Worm (Caenorhabditis elegans) whole organism, mixed stage, embryonic: ENCODE measurements around the gene F43G6.8.

Source experiments
- M03D4.4 ChIP-seq: sonication (generic microtip); optimal IDR thresholded peaks from 2 replicates; lab custom pipeline; 2017; ENCODE audit warnings: mild to moderate bottlenecking, missing genetic modification characterization, missing compliant biosample characterization
- blmp-1 ChIP-seq: fragments of 150-350 bp; optimal IDR thresholded peaks from 2 replicates; lab custom pipeline; 2014; ENCODE audit warnings: missing biosample characterization, missing genetic modification characterization
- ceh-39 ChIP-seq: fragments of 150-350 bp; optimal IDR thresholded peaks from 2 replicates; lab custom pipeline; 2014; ENCODE audit warnings: missing biosample characterization, missing genetic modification characterization
- ceh-43 ChIP-seq: fragments of 200-800 bp; sonication (Bioruptor generic); optimal IDR thresholded peaks from 2 replicates; lab custom pipeline; 2018; ENCODE audit warnings: mild to moderate bottlenecking, missing genetic modification characterization, moderate library complexity, missing compliant biosample characterization
- ceh-83 ChIP-seq: fragments of 200-800 bp; sonication (Bioruptor generic); optimal IDR thresholded peaks from 2 replicates; lab custom pipeline; 2018; ENCODE audit warnings: mild to moderate bottlenecking, missing genetic modification characterization, missing compliant biosample characterization
- ces-1 ChIP-seq: fragments of 150-350 bp; optimal IDR thresholded peaks from 2 replicates; lab custom pipeline; 2014; ENCODE audit warnings: missing biosample characterization, missing genetic modification reagents, missing genetic modification characterization
- cnd-1 ChIP-seq: fragments of 200-800 bp; sonication (Bioruptor generic); optimal IDR thresholded peaks from 2 replicates; lab custom pipeline; 2018; ENCODE audit warnings: mild to moderate bottlenecking, missing genetic modification characterization, missing compliant biosample characterization
- drap-1 ChIP-seq: fragments of 200-800 bp; sonication (Bioruptor generic); optimal IDR thresholded peaks from 3 replicates; lab custom pipeline; 2018; ENCODE audit warnings: mild to moderate bottlenecking, missing genetic modification characterization, missing compliant biosample characterization
- flh-1 ChIP-seq: fragments of 200-800 bp; sonication (Bioruptor generic); optimal IDR thresholded peaks from 2 replicates; lab custom pipeline; 2018; ENCODE audit warnings: mild to moderate bottlenecking, missing genetic modification characterization, moderate library complexity, missing compliant biosample characterization
- ham-2 ChIP-seq: fragments of 200-800 bp; sonication (Bioruptor generic); optimal IDR thresholded peaks from 2 replicates; lab custom pipeline; 2018; ENCODE audit warnings: mild to moderate bottlenecking, missing genetic modification characterization, missing compliant biosample characterization
- lin-13 ChIP-seq: fragments of 150-350 bp; optimal IDR thresholded peaks from 2 replicates; lab custom pipeline; 2014; ENCODE audit warnings: missing biosample characterization, missing genetic modification characterization
- lin-32 ChIP-seq: fragments of 200-800 bp; sonication (Bioruptor generic); optimal IDR thresholded peaks from 2 replicates; lab custom pipeline; 2018; ENCODE audit warnings: mild to moderate bottlenecking, missing genetic modification characterization, missing compliant biosample characterization
- lsy-2 ChIP-seq: fragments of 150-350 bp; optimal IDR thresholded peaks from 2 replicates; lab custom pipeline; 2014; ENCODE audit warnings: missing biosample characterization, missing genetic modification characterization
- mab-5 ChIP-seq: fragments of 150-350 bp; optimal IDR thresholded peaks from 2 replicates; lab custom pipeline; 2014; ENCODE audit warnings: missing biosample characterization, missing genetic modification characterization
- mep-1 ChIP-seq: fragments of 150-350 bp; optimal IDR thresholded peaks from 2 replicates; lab custom pipeline; 2017; ENCODE audit warnings: missing biosample characterization, missing genetic modification reagents, missing genetic modification characterization, inconsistent platforms
- mls-2 ChIP-seq: sonication (generic microtip); optimal IDR thresholded peaks from 2 replicates; lab custom pipeline; 2016; ENCODE audit warnings: mild to moderate bottlenecking, missing genetic modification characterization, moderate library complexity, missing compliant biosample characterization
- nhr-12 ChIP-seq: fragments of 150-350 bp; optimal IDR thresholded peaks from 2 replicates; lab custom pipeline; 2014; ENCODE audit warnings: missing biosample characterization, missing genetic modification characterization
- nhr-2 ChIP-seq: fragments of 150-350 bp; optimal IDR thresholded peaks from 2 replicates; lab custom pipeline; 2014; ENCODE audit warnings: missing biosample characterization, missing genetic modification characterization
- nhr-237 ChIP-seq: fragments of 150-350 bp; optimal IDR thresholded peaks from 2 replicates; lab custom pipeline; 2014; ENCODE audit warnings: missing biosample characterization, missing genetic modification characterization
- nhr-28 ChIP-seq: fragments of 150-350 bp; optimal IDR thresholded peaks from 2 replicates; lab custom pipeline; 2014; ENCODE audit warnings: missing biosample characterization, missing genetic modification characterization
- sem-2 ChIP-seq: fragments of 200-800 bp; sonication (Bioruptor generic); optimal IDR thresholded peaks from 2 replicates; lab custom pipeline; 2018; ENCODE audit warnings: mild to moderate bottlenecking, missing genetic modification characterization, missing compliant biosample characterization
- snpc-4 ChIP-seq: fragments of 150-350 bp; optimal IDR thresholded peaks from 2 replicates; lab custom pipeline; 2014; ENCODE audit warnings: missing biosample characterization, missing genetic modification characterization
- sptf-1 ChIP-seq: sonication (generic microtip); optimal IDR thresholded peaks from 2 replicates; lab custom pipeline; 2017; ENCODE audit warnings: mild to moderate bottlenecking, missing genetic modification characterization, moderate library complexity, missing compliant biosample characterization
- tbx-8 ChIP-seq: fragments of 200-800 bp; sonication (Bioruptor generic); optimal IDR thresholded peaks from 2 replicates; lab custom pipeline; 2018; ENCODE audit warnings: mild to moderate bottlenecking, missing genetic modification characterization, moderate library complexity, missing compliant biosample characterization
- unc-120 ChIP-seq: sonication (generic microtip); optimal IDR thresholded peaks from 2 replicates; lab custom pipeline; 2017; ENCODE audit warnings: missing genetic modification characterization, missing compliant biosample characterization; ENCODE audit not compliant: poor library complexity, severe bottlenecking
- unc-39 ChIP-seq: fragments of 150-350 bp; optimal IDR thresholded peaks from 2 replicates; lab custom pipeline; 2014; ENCODE audit warnings: missing biosample characterization, missing genetic modification characterization
- unc-62 ChIP-seq: fragments of 150-350 bp; optimal IDR thresholded peaks from 2 replicates; lab custom pipeline; 2014; ENCODE audit warnings: missing biosample characterization, missing genetic modification reagents, missing genetic modification characterization
- ztf-11 ChIP-seq: fragments of 150-350 bp; optimal IDR thresholded peaks from 2 replicates; lab custom pipeline; 2014; ENCODE audit warnings: missing biosample characterization, missing genetic modification characterization

The F43G6.8 gene

ce11 chrII:11854749-11855148, 40.9 kb upstream of the F43G6.8 start:
- no peak for TF ChIP-seq nhr-28 (tag; lab: Kevin White, UChicago)
- no peak for TF ChIP-seq tbx-8 (GFP tag; lab: Kevin White, UChicago)
- no peak for TF ChIP-seq nhr-237

- no peak for TF ChIP-seq ham-2 (GFP tag; lab: Kevin White, UChicago)
- TF ChIP-seq unc-120 (tag; lab: Kevin White, UChicago): no peak
- TF ChIP-seq nhr-12 (tag; lab: Kevin White, UChicago): no peak
- TF ChIP-seq sptf-1 (tag; lab: Kevin White, UChicago): no peak
- no peak for TF ChIP-seq nhr-28 (tag; lab: Kevin White, UChicago)
- TF ChIP-seq ceh-83 (GFP tag; lab: Kevin White, UChicago): no peak
- no peak for TF ChIP-seq mep-1 (tag; lab: Kevin White, UChicago)
- no peak for TF ChIP-seq drap-1
- TF ChIP-seq mls-2 (tag; lab: Kevin White, UChicago): no peak
- no peak for TF ChIP-seq lsy-2 (tag; lab: Kevin White, UChicago)
These were observed 39.2 kb upstream of the F43G6.8 start for ce11 chrII:11853108-11853507.

DNA sequence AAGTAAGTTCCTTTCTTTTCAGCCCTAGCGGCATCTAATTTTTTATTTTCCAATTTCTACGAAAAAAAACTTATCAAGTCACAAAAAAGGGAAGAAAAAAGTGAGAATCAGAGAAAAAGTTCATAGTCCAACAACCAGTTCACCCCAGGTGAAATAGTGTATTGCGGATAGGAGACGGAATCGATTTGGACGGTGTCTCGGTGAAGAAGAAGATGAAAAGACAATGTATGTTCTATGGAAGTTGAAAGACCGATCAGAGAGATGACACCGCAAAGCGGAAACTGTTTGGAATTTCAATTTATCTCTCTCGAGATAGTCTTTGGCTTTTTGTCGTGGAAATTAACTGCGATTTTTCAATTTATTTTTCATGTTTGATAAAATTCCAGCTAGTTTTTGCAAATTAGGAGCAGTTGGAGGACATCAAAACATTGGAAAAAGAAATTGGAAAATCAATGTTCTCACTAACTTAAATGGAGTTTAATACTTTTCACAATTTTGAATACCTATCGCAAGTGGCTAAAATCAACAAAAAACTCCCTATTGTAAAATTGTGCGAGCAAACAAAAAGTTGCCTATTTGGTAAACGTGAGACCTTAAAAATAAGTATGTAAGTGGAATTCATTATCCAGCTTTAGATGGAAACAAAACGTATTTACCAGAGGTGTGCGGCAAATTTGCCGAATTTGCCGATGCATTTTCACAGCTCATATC, 38.5 kb upstream of the F43G6.8 start:
- TF ChIP-seq cnd-1 (tag; lab: Kevin White, UChicago) (no peak), ces-1 (GFP tag; lab: Kevin White, UChicago) (no peak), ham-2 (GFP tag; lab: Kevin White, UChicago) (no peak), ceh-39 (tag; lab: Kevin White, UChicago) (no peak), lin-13 (tag; lab: Kevin White, UChicago) (no peak), mab-5 (no peak), mep-1 (tag; lab: Kevin White, UChicago) (no peak), unc-39 (tag; lab: Kevin White, UChicago) (no peak)

- no peak for TF ChIP-seq mab-5
- TF ChIP-seq sem-2 (GFP tag; lab: Kevin White, UChicago): no peak
- no peak for TF ChIP-seq ceh-39 (tag; lab: Kevin White, UChicago)
- TF ChIP-seq tbx-8 (GFP tag; lab: Kevin White, UChicago): no peak
- no peak for TF ChIP-seq snpc-4 (tag; lab: Kevin White, UChicago)
- TF ChIP-seq blmp-1 (tag; lab: Kevin White, UChicago): no peak
- TF ChIP-seq nhr-237: no peak
- no peak for TF ChIP-seq ceh-43 (GFP tag; lab: Kevin White, UChicago)
- no peak for TF ChIP-seq ztf-11
- no peak for TF ChIP-seq flh-1
- no peak for TF ChIP-seq unc-120 (tag; lab: Kevin White, UChicago)
- TF ChIP-seq ces-1 (GFP tag; lab: Kevin White, UChicago): no peak
- no peak for TF ChIP-seq nhr-28 (tag; lab: Kevin White, UChicago)
- no peak for TF ChIP-seq M03D4.4 (tag; lab: Kevin White, UChicago)
- TF ChIP-seq mep-1 (tag; lab: Kevin White, UChicago): no peak
- no peak for TF ChIP-seq lin-32 (GFP tag; lab: Kevin White, UChicago)
- TF ChIP-seq cnd-1 (tag; lab: Kevin White, UChicago): no peak
- TF ChIP-seq, all 35 proteins: peak for 0
These were observed 35.7 kb upstream of the F43G6.8 start for ce11 chrII:11849572-11849971.

DNA sequence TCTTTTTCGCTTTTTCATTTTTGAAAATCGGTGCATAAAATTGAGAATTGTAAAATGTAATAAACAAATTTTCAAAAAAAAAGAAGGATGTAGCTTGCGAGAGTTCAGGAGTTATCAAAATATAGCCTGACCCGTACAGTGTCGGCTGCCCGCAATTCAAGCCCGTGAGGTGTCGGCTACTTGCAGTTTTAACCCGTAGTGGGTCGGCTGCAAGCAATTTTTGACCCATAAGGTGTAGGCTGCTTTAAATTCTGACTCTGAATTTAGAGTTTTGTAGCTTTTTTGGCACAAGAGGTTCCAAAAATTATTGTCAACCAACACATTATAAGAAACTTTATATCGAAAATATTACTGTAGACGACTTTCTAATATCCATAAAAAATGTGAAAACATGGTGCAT, 32.1 kb upstream of the F43G6.8 start:
- TF ChIP-seq unc-62 (no peak), mls-2 (tag; lab: Kevin White, UChicago) (no peak), mab-5 (no peak), nhr-12 (tag; lab: Kevin White, UChicago) (no peak), unc-120 (tag; lab: Kevin White, UChicago) (no peak), snpc-4 (tag; lab: Kevin White, UChicago) (no peak), nhr-28 (tag; lab: Kevin White, UChicago) (no peak), cnd-1 (tag; lab: Kevin White, UChicago) (no peak), ztf-11 (no peak), ceh-43 (GFP tag; lab: Kevin White, UChicago) (no peak), mep-1 (tag; lab: Kevin White, UChicago) (no peak), tbx-8 (GFP tag; lab: Kevin White, UChicago) (no peak)
- TF ChIP-seq, all 35 proteins: peak for 0

DNA sequence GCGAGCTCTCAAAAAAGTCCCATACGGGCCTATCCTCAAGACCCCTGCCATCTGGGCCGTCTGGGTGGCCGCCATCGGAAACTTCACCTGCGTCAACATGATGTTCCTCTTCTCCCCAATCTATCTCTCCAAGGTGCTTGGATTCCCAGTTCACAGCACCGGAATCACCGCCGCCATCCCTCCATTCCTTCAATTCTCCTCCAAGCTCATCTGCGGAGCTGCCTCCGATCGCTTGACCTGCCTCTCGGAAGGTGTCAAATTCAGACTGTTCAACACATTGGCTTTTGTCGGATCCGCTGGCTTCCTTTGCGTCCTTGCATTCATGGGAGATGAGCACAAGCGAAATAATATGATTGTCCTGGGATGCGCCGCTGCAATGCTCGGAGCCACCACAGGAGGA, 31.1 kb upstream of the F43G6.8 start:
- no peak for TF ChIP-seq nhr-2 (tag; lab: Kevin White, UChicago)
- TF ChIP-seq, all 35 proteins: peak for 0
